Fruit fly (Drosophila melanogaster): ENCODE measurements around the gene Atg3.
A peak's percentile ranks its signal among the peaks of the same experiment; 100 is the strongest.

Atg3 gene

DNA sequence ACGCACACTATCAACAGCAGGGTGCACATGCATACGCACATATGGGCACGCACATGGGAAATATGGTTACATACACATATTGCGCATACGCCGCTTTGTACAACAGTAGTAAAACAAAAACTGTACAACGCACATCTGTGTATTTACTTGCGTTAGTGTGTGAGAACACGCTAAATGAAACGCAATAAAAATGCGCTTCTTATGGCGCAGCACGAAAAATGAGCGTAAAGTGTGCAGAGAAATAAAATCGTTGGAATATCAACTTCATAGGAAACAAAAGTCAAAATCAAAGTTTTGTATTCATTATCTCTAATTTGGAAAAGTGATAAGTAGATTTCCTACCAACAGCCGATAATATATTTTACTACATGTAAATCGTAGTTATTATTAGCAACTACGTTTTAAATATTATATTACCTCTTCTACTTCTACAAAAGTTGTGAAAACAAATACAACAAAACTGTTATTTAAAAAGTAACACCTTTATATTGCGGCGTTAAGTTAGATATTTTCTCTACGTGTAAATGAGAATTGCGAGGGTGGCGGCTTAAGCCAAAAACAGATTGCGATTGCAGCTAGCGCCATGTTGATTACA is 7.9 kb downstream of the Atg3 start (continued):
- no peak for TF ChIP-seq CG33557 (GFP tag; optimal IDR thresholded peaks at IDR 0.05)
- TF ChIP-seq CG31441 (GFP tag; IDR thresholded peaks at IDR 0.05): peak; percentile 76
- peak; percentile 59 for TF ChIP-seq CG1529 (GFP tag; optimal IDR thresholded peaks at IDR 0.05)
- no peak for TF ChIP-seq CG13123 (GFP tag; optimal IDR thresholded peaks at IDR 0.05)
- no peak for TF ChIP-seq CG10209 (GFP tag; optimal IDR thresholded peaks at IDR 0.05)
- peak; percentile 60 for TF ChIP-seq tap (tag; optimal IDR thresholded peaks at IDR 0.05)
- no peak for TF ChIP-seq shn (GFP tag; optimal IDR thresholded peaks at IDR 0.05)
- TF ChIP-seq CG18619 (GFP tag; optimal IDR thresholded peaks at IDR 0.05): peak; percentile 7
- peak; percentile 1 to 11 for TF ChIP-seq chif (GFP tag; optimal IDR thresholded peaks at IDR 0.05)
- TF ChIP-seq CG13424 (tag; optimal IDR thresholded peaks at IDR 0.05): peak; percentile 61
- TF ChIP-seq CG12236 (GFP tag; optimal IDR thresholded peaks at IDR 0.05): no peak
- no peak for TF ChIP-seq toy (GFP tag; IDR thresholded peaks at IDR 0.05)
- 0 out of 2 replicates have a peak, but pooled peaks have one; percentile 37 for TF ChIP-seq Oaz (GFP tag; IDR thresholded peaks at IDR 0.05)
- no peak for TF ChIP-seq CG11456 (GFP tag; IDR thresholded peaks at IDR 0.05)
- TF ChIP-seq prd (optimal IDR thresholded peaks at IDR 0.05): no peak
- peak; percentile 52; the same call in 1 of the 3 replicates for TF ChIP-seq prd (GFP tag; IDR thresholded peaks at IDR 0.05)
- TF ChIP-seq CG5180 (GFP tag; optimal IDR thresholded peaks at IDR 0.05): peak; percentile 55
- TF ChIP-seq CG10267 (tag; optimal IDR thresholded peaks at IDR 0.05): peak; percentile 40
- TF ChIP-seq Scr (GFP tag; IDR thresholded peaks at IDR 0.05; ENCODE audit: partially characterized antibody): no peak
- TF ChIP-seq CG12744 (GFP tag; optimal IDR thresholded peaks at IDR 0.05): no peak
- peak; percentile 60 for TF ChIP-seq CG30403 (GFP tag; optimal IDR thresholded peaks at IDR 0.05)
- TF ChIP-seq oc (tag; optimal IDR thresholded peaks at IDR 0.05): peak; percentile 76
- no peak for TF ChIP-seq CG15011 (GFP tag; optimal IDR thresholded peaks at IDR 0.05)
- no peak for TF ChIP-seq BtbVII (GFP tag; optimal IDR thresholded peaks at IDR 0.05)
- no peak for TF ChIP-seq Bgb (GFP tag; IDR thresholded peaks at IDR 0.05; ENCODE audit: partially characterized antibody)
- TF ChIP-seq Hmr (GFP tag; optimal IDR thresholded peaks at IDR 0.05): peak; percentile 17
- TF ChIP-seq Hr39 (optimal IDR thresholded peaks at IDR 0.05): no peak
- peak; percentile 68 for TF ChIP-seq wor (GFP tag; IDR thresholded peaks at IDR 0.05)
- TF ChIP-seq Mes4 (GFP tag; optimal IDR thresholded peaks at IDR 0.05): peak; percentile 4
- TF ChIP-seq CG17186 (GFP tag; optimal IDR thresholded peaks at IDR 0.05): peak; percentile 15
- TF ChIP-seq CG1233 (GFP tag; optimal IDR thresholded peaks at IDR 0.05): no peak
- no peak for TF ChIP-seq Dll (GFP tag; IDR thresholded peaks at IDR 0.05; ENCODE audit: partially characterized antibody)
- TF ChIP-seq CG15269 (tag; optimal IDR thresholded peaks at IDR 0.05): peak; percentile 58
- no peak for TF ChIP-seq Antp (GFP tag; optimal IDR thresholded peaks at IDR 0.05)
- TF ChIP-seq her (GFP tag; optimal IDR thresholded peaks at IDR 0.05): no peak
- TF ChIP-seq NC2α (GFP tag; optimal IDR thresholded peaks at IDR 0.05): no peak
- TF ChIP-seq CG12104 (GFP tag; optimal IDR thresholded peaks at IDR 0.05): peak; percentile 42
- TF ChIP-seq Nf-YC (tag; optimal IDR thresholded peaks at IDR 0.05): peak; percentile 42
- peak; percentile 50; the same call in 1 of the 2 replicates for TF ChIP-seq CG6689 (GFP tag; IDR thresholded peaks at IDR 0.05)
- peak; percentile 60 for TF ChIP-seq Ssrp (tag; optimal IDR thresholded peaks at IDR 0.05)
- peak; percentile 20; the same call in 1 of the 2 replicates for TF ChIP-seq CG14014 (GFP tag; IDR thresholded peaks at IDR 0.05)
- TF ChIP-seq Dek (tag; optimal IDR thresholded peaks at IDR 0.05): peak; percentile 5
- no peak for TF ChIP-seq crol (GFP tag; IDR thresholded peaks at IDR 0.05)
- TF ChIP-seq dysf (GFP tag; IDR thresholded peaks at IDR 0.05): peak; percentile 59; the same call in 2 of the 3 replicates
- TF ChIP-seq NC2β (GFP tag; optimal IDR thresholded peaks at IDR 0.05): no peak
- peak; percentile 53 for TF ChIP-seq CG4424 (GFP tag; optimal IDR thresholded peaks at IDR 0.05)
- TF ChIP-seq MESR4 (GFP tag; optimal IDR thresholded peaks at IDR 0.05): no peak
- peak; percentile 68 for TF ChIP-seq Ptx1 (GFP tag; IDR thresholded peaks at IDR 0.05)
- TF ChIP-seq CG14710 (tag; optimal IDR thresholded peaks at IDR 0.05): peak; percentile 26
- TF ChIP-seq stc (GFP tag; IDR thresholded peaks at IDR 0.05): peak; percentile 59
- no peak for TF ChIP-seq Hr3 (GFP tag; optimal IDR thresholded peaks at IDR 0.05)

All from whole organism, embryonic.